Fruit fly (Drosophila melanogaster) whole organism, prepupa: ENCODE measurements around the gene CG3191.

ENCODE experiments used
- Blimp-1 ChIP-seq: fragments of 200-800 bp; sonication (Bioruptor generic); optimal IDR thresholded peaks from 3 replicates; lab custom pipeline; 2017; ENCODE audit warnings: missing biosample characterization, missing genetic modification characterization, mild to moderate bottlenecking, moderate library complexity, missing genetic modification reagents
- CG10631 ChIP-seq: fragments of 200-800 bp; sonication (Bioruptor generic); optimal IDR thresholded peaks from 2 replicates; lab custom pipeline; 2016; ENCODE audit warnings: missing biosample characterization, missing genetic modification characterization
- CG10669 ChIP-seq: fragments of 200-800 bp; sonication (Bioruptor generic); optimal IDR thresholded peaks from 3 replicates; lab custom pipeline; 2018; ENCODE audit warnings: missing biosample characterization, mild to moderate bottlenecking, missing genetic modification characterization, moderate library complexity
- CG11762 ChIP-seq: fragments of 200-800 bp; sonication (Bioruptor generic); optimal IDR thresholded peaks from 3 replicates; lab custom pipeline; 2016; ENCODE audit warnings: missing biosample characterization, missing genetic modification characterization; ENCODE audit not compliant: insufficient read depth
- CG1621 ChIP-seq: fragments of 200-800 bp; sonication (Bioruptor generic); optimal IDR thresholded peaks from 3 replicates; lab custom pipeline; 2018; ENCODE audit warnings: missing biosample characterization, mild to moderate bottlenecking, missing genetic modification characterization
- CG16779 ChIP-seq: fragments of 200-800 bp; sonication (Bioruptor generic); optimal IDR thresholded peaks from 3 replicates; lab custom pipeline; 2017; ENCODE audit warnings: missing biosample characterization, mild to moderate bottlenecking, missing genetic modification characterization
- CG31627 ChIP-seq: fragments of 200-800 bp; sonication (Bioruptor generic); optimal IDR thresholded peaks from 3 replicates; lab custom pipeline; 2016; ENCODE audit warnings: missing biosample characterization, missing genetic modification characterization
- CG32006 ChIP-seq: fragments of 200-800 bp; sonication (Bioruptor generic); optimal IDR thresholded peaks from 3 replicates; lab custom pipeline; 2017; ENCODE audit warnings: missing biosample characterization, mild to moderate bottlenecking, missing genetic modification characterization
- CG34406 ChIP-seq: fragments of 200-800 bp; sonication (Bioruptor generic); optimal IDR thresholded peaks from 3 replicates; lab custom pipeline; 2016; ENCODE audit warnings: missing biosample characterization, missing genetic modification characterization
- CG3919 ChIP-seq: fragments of 200-800 bp; sonication (Bioruptor generic); optimal IDR thresholded peaks from 3 replicates; lab custom pipeline; 2016; ENCODE audit warnings: missing biosample characterization, missing genetic modification characterization
- CG4318 ChIP-seq: fragments of 200-800 bp; sonication (Bioruptor generic); optimal IDR thresholded peaks from 3 replicates; lab custom pipeline; 2017; ENCODE audit warnings: missing biosample characterization, mild to moderate bottlenecking, missing genetic modification characterization
- CG6163 ChIP-seq: fragments of 200-800 bp; sonication (Bioruptor generic); IDR thresholded peaks from 3 replicates; pipeline ENCODE4 v1.3.6; 2022; ENCODE audit warnings: missing biosample characterization, missing genetic modification characterization
- CG6276 ChIP-seq: fragments of 200-800 bp; sonication (Bioruptor generic); optimal IDR thresholded peaks from 2 replicates; lab custom pipeline; 2017; ENCODE audit warnings: missing biosample characterization, mild to moderate bottlenecking, missing genetic modification characterization
- CG6792 ChIP-seq: fragments of 200-800 bp; sonication (Bioruptor generic); optimal IDR thresholded peaks from 3 replicates; lab custom pipeline; 2016; ENCODE audit warnings: missing biosample characterization, missing genetic modification characterization
- CG6808 ChIP-seq: fragments of 200-800 bp; sonication (Bioruptor generic); optimal IDR thresholded peaks from 3 replicates; lab custom pipeline; 2017; ENCODE audit warnings: missing biosample characterization, missing genetic modification characterization, mild to moderate bottlenecking, moderate library complexity, missing genetic modification reagents
- CG6854 ChIP-seq: fragments of 200-800 bp; sonication (Bioruptor generic); optimal IDR thresholded peaks from 2 replicates; lab custom pipeline; 2017; ENCODE audit warnings: missing biosample characterization, mild to moderate bottlenecking, missing genetic modification characterization
- CG8119 ChIP-seq: fragments of 200-800 bp; sonication (Bioruptor generic); IDR thresholded peaks from 3 replicates; pipeline ENCODE4 v1.3.6; 2022; ENCODE audit warnings: missing biosample characterization, missing genetic modification characterization
- CG9139 ChIP-seq: fragments of 200-800 bp; sonication (Bioruptor generic); optimal IDR thresholded peaks from 3 replicates; lab custom pipeline; 2017; ENCODE audit warnings: missing biosample characterization, mild to moderate bottlenecking, missing genetic modification characterization
- Eip75B ChIP-seq: fragments of 200-800 bp; sonication (Bioruptor generic); optimal IDR thresholded peaks from 3 replicates; lab custom pipeline; 2016; ENCODE audit warnings: missing biosample characterization, missing genetic modification characterization
- Eip78C ChIP-seq: fragments of 200-800 bp; sonication (Bioruptor generic); peaks from one replicate; lab custom pipeline; 2016; ENCODE audit warnings: missing biosample characterization, missing genetic modification characterization
- Eip93F ChIP-seq: fragments of 200-800 bp; sonication (Bioruptor generic); optimal IDR thresholded peaks from 2 replicates; lab custom pipeline; 2016; ENCODE audit warnings: missing biosample characterization, mild to moderate bottlenecking, missing genetic modification characterization
- Ets21C ChIP-seq: fragments of 200-800 bp; sonication (Bioruptor generic); optimal IDR thresholded peaks from 3 replicates; lab custom pipeline; 2016; ENCODE audit warnings: missing biosample characterization, missing genetic modification characterization
- Gug ChIP-seq: fragments of 200-800 bp; sonication (Bioruptor generic); IDR thresholded peaks from 2 replicates; pipeline ENCODE4 v1.3.6; 2022; ENCODE audit warnings: missing biosample characterization, missing genetic modification characterization
- Hr38 ChIP-seq: sonication (Bioruptor generic); optimal IDR thresholded peaks from 2 replicates; lab custom pipeline; 2016; ENCODE audit warnings: missing biosample characterization, missing genetic modification characterization
- Hr39 ChIP-seq: fragments of 200-800 bp; sonication (Bioruptor generic); optimal IDR thresholded peaks from 2 replicates; lab custom pipeline; 2016; ENCODE audit warnings: missing biosample characterization, missing genetic modification characterization
- Hr4 ChIP-seq: fragments of 200-800 bp; sonication (Bioruptor generic); optimal IDR thresholded peaks from 3 replicates; lab custom pipeline; 2016; ENCODE audit warnings: missing biosample characterization, missing genetic modification characterization
- Lpt ChIP-seq: fragments of 200-800 bp; sonication (Bioruptor generic); optimal IDR thresholded peaks from 3 replicates; lab custom pipeline; 2016; ENCODE audit warnings: missing biosample characterization, missing genetic modification characterization
- Met ChIP-seq: fragments of 200-800 bp; sonication (Bioruptor generic); optimal IDR thresholded peaks from 3 replicates; lab custom pipeline; 2016; ENCODE audit warnings: missing biosample characterization, missing genetic modification characterization
- OdsH ChIP-seq: fragments of 200-800 bp; sonication (Bioruptor generic); optimal IDR thresholded peaks from 3 replicates; lab custom pipeline; 2016; ENCODE audit warnings: missing biosample characterization, missing genetic modification characterization
- Sox102F ChIP-seq: fragments of 200-800 bp; sonication (Bioruptor generic); optimal IDR thresholded peaks from 2 replicates; lab custom pipeline; 2016; ENCODE audit warnings: missing biosample characterization, mild to moderate bottlenecking, missing genetic modification characterization
- Sox15 ChIP-seq: fragments of 200-800 bp; sonication (Bioruptor generic); optimal IDR thresholded peaks from 3 replicates; lab custom pipeline; 2016; ENCODE audit warnings: missing biosample characterization, missing genetic modification characterization
- achi ChIP-seq: fragments of 200-800 bp; sonication (Bioruptor generic); optimal IDR thresholded peaks from 3 replicates; lab custom pipeline; 2016; ENCODE audit warnings: missing biosample characterization, missing genetic modification characterization
- cyc ChIP-seq: fragments of 200-800 bp; sonication (Bioruptor generic); optimal IDR thresholded peaks from 3 replicates; lab custom pipeline; 2016; ENCODE audit warnings: missing biosample characterization, missing genetic modification characterization
- dac ChIP-seq: fragments of 200-800 bp; sonication (Bioruptor generic); optimal IDR thresholded peaks from 2 replicates; lab custom pipeline; 2017; ENCODE audit warnings: missing biosample characterization, mild to moderate bottlenecking, missing genetic modification characterization
- dsx ChIP-seq: fragments of 200-800 bp; optimal IDR thresholded peaks from 3 replicates; lab custom pipeline; 2019; ENCODE audit warnings: missing biosample characterization, mild to moderate bottlenecking, missing genetic modification characterization, moderate library complexity; ENCODE audit not compliant: poor library complexity, severe bottlenecking
- eg ChIP-seq: fragments of 200-800 bp; sonication (Bioruptor generic); IDR thresholded peaks from 3 replicates; pipeline ENCODE4 v1.3.6; 2022; ENCODE audit warnings: missing biosample characterization, missing genetic modification characterization
- esn ChIP-seq: fragments of 200-800 bp; sonication (Bioruptor generic); optimal IDR thresholded peaks from 2 replicates; lab custom pipeline; 2016; ENCODE audit warnings: missing biosample characterization, mild to moderate bottlenecking, missing genetic modification characterization, moderate library complexity
- fd59A ChIP-seq: fragments of 200-800 bp; sonication (Bioruptor generic); optimal IDR thresholded peaks from 2 replicates; lab custom pipeline; 2017; ENCODE audit warnings: missing biosample characterization, mild to moderate bottlenecking, missing genetic modification characterization, missing genetic modification reagents
- fd85E ChIP-seq: fragments of 200-800 bp; sonication (Bioruptor generic); optimal IDR thresholded peaks from 3 replicates; lab custom pipeline; 2016; ENCODE audit warnings: missing biosample characterization, missing genetic modification characterization
- fkh ChIP-seq: fragments of 200-800 bp; sonication (Bioruptor generic); optimal IDR thresholded peaks from 3 replicates; lab custom pipeline; 2017; ENCODE audit warnings: missing biosample characterization, mild to moderate bottlenecking, missing genetic modification characterization, moderate library complexity
- lz ChIP-seq: fragments of 200-800 bp; sonication (Bioruptor generic); optimal IDR thresholded peaks from 3 replicates; lab custom pipeline; 2016; ENCODE audit warnings: missing biosample characterization, missing genetic modification characterization
- net ChIP-seq: fragments of 200-800 bp; sonication (Bioruptor generic); optimal IDR thresholded peaks from 3 replicates; lab custom pipeline; 2016; ENCODE audit warnings: missing biosample characterization, missing genetic modification characterization
- pdm3 ChIP-seq: fragments of 200-800 bp; sonication (Bioruptor generic); optimal IDR thresholded peaks from 3 replicates; lab custom pipeline; 2016; ENCODE audit warnings: missing biosample characterization, missing genetic modification characterization
- salr ChIP-seq, 2 experiments: fragments of 200-800 bp; sonication (Bioruptor generic); optimal IDR thresholded peaks; 3 replicates each; lab custom pipeline; 2016 to 2018; ENCODE audit warnings: missing biosample characterization in 2 of 2, missing genetic modification characterization in 2 of 2, mild to moderate bottlenecking in 1 of 2
- ss ChIP-seq, 2 experiments: fragments of 200-800 bp; sonication (Bioruptor generic); optimal IDR thresholded peaks; 2 replicates in 1 of 2; 3 replicates in 1 of 2; lab custom pipeline; 2017 to 2018; ENCODE audit warnings: mild to moderate bottlenecking in 2 of 2, missing biosample characterization in 2 of 2, missing genetic modification characterization in 2 of 2, moderate library complexity in 1 of 2
- svp ChIP-seq: fragments of 200-800 bp; sonication (Bioruptor generic); peaks from one replicate; lab custom pipeline; 2016; ENCODE audit warnings: missing biosample characterization, missing genetic modification characterization
- topi ChIP-seq: fragments of 200-800 bp; sonication (Bioruptor generic); optimal IDR thresholded peaks from 3 replicates; lab custom pipeline; 2016; ENCODE audit warnings: missing biosample characterization, missing genetic modification characterization
- vri ChIP-seq: fragments of 200-800 bp; sonication (Bioruptor generic); optimal IDR thresholded peaks from 3 replicates; lab custom pipeline; 2016; ENCODE audit warnings: missing biosample characterization, mild to moderate bottlenecking, missing genetic modification characterization

The CG3191 gene

dm6 chrX:2269822-2270556 is 18.2 kb upstream of the CG3191 start (continued):
- TF ChIP-seq Sox15 (GFP tag; lab: Kevin White, UChicago) (peak; percentile 52), CG8119 (GFP tag; lab: Robert Waterston, UW) (peak; percentile 46; the same call in 1 of the 3 replicates), net (GFP tag; lab: Kevin White, UChicago) (peak; percentile 48), pdm3 (GFP tag; lab: Kevin White, UChicago) (peak; percentile 51), dac (peak; percentile 45)
- TF ChIP-seq, all 60 proteins: peak for 44

- TF ChIP-seq topi (GFP tag; lab: Kevin White, UChicago) (peak; percentile 57), CG1621 (tag; lab: Kevin White, UChicago) (no peak), Eip75B (peak; percentile 61), fd85E (GFP tag; lab: Kevin White, UChicago) (no peak), svp (GFP tag; lab: Kevin White, UChicago) (peak; percentile 95), CG32006 (GFP tag; lab: Kevin White, UChicago) (peak; percentile 62), CG6163 (GFP tag; lab: Robert Waterston, UW) (no peak), CG34406 (peak; percentile 54), Met (GFP tag; lab: Kevin White, UChicago) (peak; percentile 62), achi (GFP tag; lab: Kevin White, UChicago) (peak; percentile 33), CG9139 (GFP tag; lab: Kevin White, UChicago) (no peak), CG6854 (GFP tag; lab: Kevin White, UChicago) (no peak), Blimp-1 (GFP tag; lab: Kevin White, UChicago) (no peak), cyc (GFP tag; lab: Kevin White, UChicago) (peak; percentile 62), CG10669 (GFP tag; lab: Kevin White, UChicago) (peak; percentile 32), Hr38 (no peak), lz (GFP tag; lab: Kevin White, UChicago) (peak; percentile 73), salr (GFP tag; optimal IDR thresholded peaks at IDR 0.05; lab: Kevin White, UChicago) (no peak), Ets21C (GFP tag; lab: Kevin White, UChicago) (peak; percentile 63), Gug (GFP tag; lab: Robert Waterston, UW) (peak; percentile 27; the same call in 1 of the 2 replicates), CG3919 (GFP tag; lab: Kevin White, UChicago) (peak; percentile 38), Sox102F (GFP tag; lab: Kevin White, UChicago) (no peak), CG4318 (GFP tag; lab: Kevin White, UChicago) (no peak), CG6276 (GFP tag; lab: Kevin White, UChicago) (no peak), vri (GFP tag; lab: Kevin White, UChicago) (no peak), dsx (GFP tag; lab: Kevin White, UChicago) (peak; percentile 16), CG11762 (no peak), Lpt (GFP tag; lab: Kevin White, UChicago) (no peak), OdsH (peak; percentile 62), Sox15 (GFP tag; lab: Kevin White, UChicago) (peak; percentile 39), CG6792 (peak; percentile 54), CG8119 (GFP tag; lab: Robert Waterston, UW) (no peak), pdm3 (GFP tag; lab: Kevin White, UChicago) (peak; percentile 65), Eip78C (GFP tag; lab: Kevin White, UChicago) (peak; percentile 72), eg (GFP tag; lab: Robert Waterston, UW) (no peak), fkh (no peak), Hr4 (GFP tag; lab: Kevin White, UChicago) (peak; percentile 62), CG31627 (GFP tag; lab: Kevin White, UChicago) (peak; percentile 67), fd59A (peak; percentile 8), CG10631 (peak; percentile 65), Eip93F (GFP tag; lab: Kevin White, UChicago) (no peak), dac (peak; percentile 37), esn (GFP tag; lab: Kevin White, UChicago) (peak; percentile 72), ss (GFP tag; optimal IDR thresholded peaks at IDR 0.05; lab: Kevin White, UChicago) (peak; percentile 16 to 52), Hr39 (peak; percentile 69), CG6808 (peak; percentile 38), CG16779 (no peak)
Observed at dm6 chrX:2262511-2262910, 10.7 kb upstream of the CG3191 start, which contains the start of the genes temp and CG3071. Gene temp, minus strand, starts transcription at chrX:2262515. Gene CG3071, plus strand, starts transcription at chrX:2262837.
